Worm (Caenorhabditis elegans) whole organism, late embryonic: ENCODE results near the gene cest-17.

ENCODE experiments used
- C08G9.2 ChIP-seq: sonication (generic microtip); optimal IDR thresholded peaks from 2 replicates; lab custom pipeline; 2016; ENCODE audit warnings: mild to moderate bottlenecking, missing genetic modification characterization, moderate library complexity, missing compliant biosample characterization
- K09A11.1 ChIP-seq: sonication (generic microtip); optimal IDR thresholded peaks from 2 replicates; lab custom pipeline; 2017; ENCODE audit warnings: antibody characterized with exemption, mild to moderate bottlenecking, missing genetic modification characterization, missing compliant biosample characterization; ENCODE audit not compliant: insufficient read depth
- ceh-18 ChIP-seq: sonication (generic microtip); optimal IDR thresholded peaks from 2 replicates; lab custom pipeline; 2016; ENCODE audit warnings: missing genetic modification characterization, missing compliant biosample characterization
- ceh-19 ChIP-seq: fragments of 200-800 bp; sonication (Bioruptor generic); optimal IDR thresholded peaks from 2 replicates; lab custom pipeline; 2018; ENCODE audit warnings: mild to moderate bottlenecking, missing genetic modification characterization, missing compliant biosample characterization
- ceh-48 ChIP-seq: sonication (generic microtip); optimal IDR thresholded peaks from 2 replicates; lab custom pipeline; 2016; ENCODE audit warnings: missing genetic modification characterization, inconsistent platforms, missing compliant biosample characterization
- che-1 ChIP-seq: sonication (generic microtip); optimal IDR thresholded peaks from 2 replicates; lab custom pipeline; 2016; ENCODE audit warnings: mild to moderate bottlenecking, missing genetic modification characterization, missing compliant biosample characterization
- elt-2 ChIP-seq: sonication (generic microtip); optimal IDR thresholded peaks from 2 replicates; lab custom pipeline; 2016; ENCODE audit warnings: missing genetic modification reagents, missing genetic modification characterization, missing compliant biosample characterization
- eyg-1 ChIP-seq: sonication (generic microtip); optimal IDR thresholded peaks from 2 replicates; lab custom pipeline; 2016; ENCODE audit warnings: missing genotype, missing genetic modification characterization, missing compliant biosample characterization
- fkh-10 ChIP-seq: fragments of 150-350 bp; optimal IDR thresholded peaks from 2 replicates; lab custom pipeline; 2014; ENCODE audit warnings: missing biosample characterization, missing genetic modification reagents, missing genetic modification characterization
- hlh-13 ChIP-seq: fragments of 200-800 bp; sonication (Bioruptor generic); optimal IDR thresholded peaks from 2 replicates; lab custom pipeline; 2018; ENCODE audit warnings: mild to moderate bottlenecking, missing genetic modification characterization, missing compliant biosample characterization
- hlh-15 ChIP-seq: sonication (generic microtip); optimal IDR thresholded peaks from 2 replicates; lab custom pipeline; 2016; ENCODE audit warnings: missing genetic modification characterization, missing compliant biosample characterization
- hlh-8 ChIP-seq: sonication (generic microtip); optimal IDR thresholded peaks from 2 replicates; lab custom pipeline; 2016; ENCODE audit warnings: missing genotype, missing genetic modification characterization, missing compliant biosample characterization
- lin-11 ChIP-seq: fragments of 200-800 bp; sonication (Bioruptor generic); optimal IDR thresholded peaks from 2 replicates; lab custom pipeline; 2018; ENCODE audit warnings: mild to moderate bottlenecking, missing genetic modification characterization, missing compliant biosample characterization
- madf-2 ChIP-seq: sonication (generic microtip); optimal IDR thresholded peaks from 2 replicates; lab custom pipeline; 2017; ENCODE audit warnings: missing genetic modification characterization, missing compliant biosample characterization
- nhr-11 ChIP-seq: fragments of 150-350 bp; optimal IDR thresholded peaks from 2 replicates; lab custom pipeline; 2014; ENCODE audit warnings: missing biosample characterization, missing genetic modification characterization
- pat-9 ChIP-seq: fragments of 200-800 bp; sonication (Bioruptor generic); optimal IDR thresholded peaks from 2 replicates; lab custom pipeline; 2018; ENCODE audit warnings: mild to moderate bottlenecking, missing genetic modification characterization, moderate library complexity, missing compliant biosample characterization
- ref-2 ChIP-seq: sonication (generic microtip); optimal IDR thresholded peaks from 2 replicates; lab custom pipeline; 2016; ENCODE audit warnings: missing genetic modification characterization, missing compliant biosample characterization
- rnt-1 ChIP-seq: sonication (generic microtip); optimal IDR thresholded peaks from 2 replicates; lab custom pipeline; 2016; ENCODE audit warnings: missing genetic modification characterization, missing compliant biosample characterization
- sox-4 ChIP-seq: sonication (generic microtip); optimal IDR thresholded peaks from 2 replicates; lab custom pipeline; 2017; ENCODE audit warnings: mild to moderate bottlenecking, missing genetic modification characterization, inconsistent platforms, missing compliant biosample characterization
- ttx-3 ChIP-seq: sonication (generic microtip); optimal IDR thresholded peaks from 2 replicates; lab custom pipeline; 2016; ENCODE audit warnings: missing genetic modification reagents, missing genetic modification characterization, missing compliant biosample characterization
- unc-3 ChIP-seq, 2 experiments: fragments of 200-800 bp in 1 of 2; sonication (Bioruptor generic) in 1 of 2; sonication (generic microtip) in 1 of 2; conservative IDR thresholded peaks in 1 of 2; optimal IDR thresholded peaks in 1 of 2; 2 replicates each; pipeline versions ENCODE4 v1.3.6 to Lab custom; 2016 to 2022; ENCODE audit warnings: missing compliant biosample characterization in 2 of 2, missing genetic modification characterization in 2 of 2, missing genetic modification reagents in 1 of 2
- unc-42 ChIP-seq: sonication (generic microtip); optimal IDR thresholded peaks from 2 replicates; lab custom pipeline; 2016; ENCODE audit warnings: missing genotype, missing genetic modification characterization, missing compliant biosample characterization
- unc-55 ChIP-seq: sonication (generic microtip); optimal IDR thresholded peaks from 2 replicates; lab custom pipeline; 2017; ENCODE audit warnings: missing biosample characterization, missing genetic modification reagents, missing genetic modification characterization

cest-17 gene

DNA sequence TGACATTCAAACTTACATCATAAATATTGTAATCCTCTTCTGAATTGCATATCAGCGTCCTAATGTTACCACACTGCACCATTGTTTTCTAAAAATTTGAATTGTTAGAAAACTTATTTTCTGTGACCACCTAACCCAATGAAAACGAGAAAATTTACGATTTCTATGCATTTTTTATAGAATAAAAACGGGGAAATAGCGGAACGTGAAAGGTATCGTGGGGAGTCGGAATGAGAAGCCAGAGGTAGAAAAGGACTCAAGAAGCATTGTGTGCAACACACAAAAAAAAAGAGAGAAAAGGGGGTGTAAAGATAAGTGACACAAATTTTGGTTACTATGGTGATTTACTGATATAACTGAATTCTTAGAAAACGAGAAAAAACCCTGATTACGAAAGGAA is 47.1 kb downstream of the cest-17 start, which contains the start of gene C16D9.6:
C16D9.6 (minus strand) TSS at position 101 of the 400 bp plus-strand sequence.
- no peak for TF ChIP-seq ref-2 (tag; lab: Kevin White, UChicago)
- no peak for TF ChIP-seq che-1
- no peak for TF ChIP-seq lin-11
- no peak for TF ChIP-seq hlh-8 (tag; lab: Kevin White, UChicago)

DNA sequence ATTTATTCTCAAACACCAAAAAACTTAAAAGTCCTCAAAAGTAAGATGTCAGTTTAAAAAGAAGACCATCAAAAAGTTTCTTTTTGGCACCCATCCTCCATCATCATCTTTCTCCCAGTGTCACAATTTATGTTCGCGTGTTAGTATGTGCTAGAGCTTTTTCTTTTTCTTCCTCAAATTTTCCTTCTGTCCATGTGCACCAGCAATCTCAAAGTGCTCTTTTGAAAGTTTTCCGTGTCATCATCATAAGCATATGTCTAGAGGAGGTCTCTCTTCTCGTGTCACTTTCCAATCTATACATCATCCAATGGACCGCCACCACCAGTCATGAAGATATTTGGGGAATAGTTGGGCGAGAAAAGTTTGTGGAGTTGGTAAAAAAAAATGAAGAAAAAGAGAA is 47.9 kb downstream of the cest-17 start:
- no peak for TF ChIP-seq C08G9.2 (tag; lab: Kevin White, UChicago)
- TF ChIP-seq ttx-3, result no peak
- no peak for TF ChIP-seq ceh-18 (tag; lab: Kevin White, UChicago)
- TF ChIP-seq hlh-13, result no peak
- no peak for TF ChIP-seq lin-11
- no peak for TF ChIP-seq unc-55 (GFP tag; lab: Kevin White, UChicago)
- TF ChIP-seq elt-2 (tag; lab: Kevin White, UChicago), result no peak
- TF ChIP-seq madf-2 (tag; lab: Kevin White, UChicago), result no peak
- no peak for TF ChIP-seq ceh-19
- no peak for TF ChIP-seq rnt-1
- TF ChIP-seq unc-3 (GFP tag; conservative IDR thresholded peaks at IDR 0.05; lab: Robert Waterston, UW), result no peak
- no peak for TF ChIP-seq unc-3 (tag; optimal IDR thresholded peaks at IDR 0.05; lab: Kevin White, UChicago)
- no peak for TF ChIP-seq hlh-15 (tag; lab: Kevin White, UChicago)
- no peak for TF ChIP-seq sox-4 (tag; lab: Kevin White, UChicago)
- no peak for TF ChIP-seq pat-9 (tag; lab: Kevin White, UChicago)
- TF ChIP-seq nhr-11 (tag; lab: Kevin White, UChicago), result no peak
- no peak for TF ChIP-seq hlh-8 (tag; lab: Kevin White, UChicago)
- TF ChIP-seq eyg-1 (tag; lab: Kevin White, UChicago), result no peak

DNA sequence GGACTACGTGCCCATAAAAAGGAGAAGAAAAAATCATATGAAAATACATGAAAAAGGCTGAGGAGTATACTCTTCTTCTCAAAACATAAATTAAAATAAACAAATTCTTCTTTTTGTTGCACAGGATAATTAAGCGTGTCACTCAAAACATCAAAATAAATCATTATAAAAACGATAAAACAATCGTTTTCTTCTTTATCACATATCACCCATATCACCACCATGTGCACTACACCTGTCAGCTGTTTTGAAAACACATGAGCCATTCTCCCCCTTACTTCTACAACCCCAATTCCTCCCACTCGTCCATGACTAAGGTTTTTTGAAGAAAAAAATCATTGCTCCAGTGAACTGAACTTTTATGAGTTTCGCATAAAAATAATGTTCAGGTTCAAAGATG is 49.4 kb downstream of the cest-17 start:
- TF ChIP-seq K09A11.1 (no peak), unc-55 (GFP tag; lab: Kevin White, UChicago) (peak; percentile 43)

DNA sequence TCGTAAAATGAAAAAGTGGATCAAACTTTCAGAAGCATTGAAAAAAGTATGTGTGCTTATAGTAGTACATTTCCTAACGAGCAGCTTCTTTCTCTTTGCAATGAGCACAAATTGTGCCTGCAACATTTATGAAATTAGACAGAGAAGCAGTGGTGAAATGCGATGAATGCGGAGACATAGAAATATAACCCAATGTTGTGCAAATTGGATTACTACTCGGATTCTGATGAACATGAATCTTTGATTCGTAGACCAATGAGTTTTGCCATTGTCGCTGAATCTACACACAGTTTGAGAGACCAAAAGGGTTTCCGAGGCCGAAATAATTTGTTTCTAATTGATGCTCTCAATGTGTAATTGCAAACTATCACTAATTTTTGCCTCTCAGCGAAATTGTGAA is 50.8 kb downstream of the cest-17 start:
- TF ChIP-seq unc-42 (tag; lab: Kevin White, UChicago) (peak; percentile 97), ceh-48 (tag; lab: Kevin White, UChicago) (no peak)

DNA sequence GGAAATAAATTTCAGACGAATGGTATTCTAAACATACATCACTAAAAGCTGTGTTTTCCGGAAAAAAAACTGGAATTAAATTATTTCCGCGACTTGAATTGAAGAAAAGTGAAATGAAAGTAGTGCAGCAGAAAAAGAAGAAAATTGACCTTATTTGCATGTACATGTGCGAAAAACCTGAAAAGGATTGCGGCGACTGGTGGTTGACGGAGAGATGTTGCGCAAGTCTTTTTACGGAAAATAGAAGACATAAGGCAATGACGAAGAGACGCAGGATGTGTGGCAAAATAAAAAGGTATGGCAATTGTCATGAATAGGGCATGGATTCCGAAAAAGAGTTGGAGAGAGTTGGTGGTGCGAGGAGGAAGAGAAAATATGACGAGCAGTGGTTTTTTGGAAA is 51.8 kb downstream of the cest-17 start:
- TF ChIP-seq fkh-10 (GFP tag; lab: Kevin White, UChicago), result no peak
- peak; percentile 30 for TF ChIP-seq unc-42 (tag; lab: Kevin White, UChicago)
